Fruit fly (Drosophila melanogaster) whole organism, embryonic: ENCODE data around the gene CG3764.
A peak's percentile ranks its signal among the peaks of the same experiment; 100 is the strongest.

Experiments
- Aef1 ChIP-seq: fragments of 200-800 bp; sonication (Bioruptor generic); IDR thresholded peaks from 3 replicates; pipeline ENCODE4 v1.3.6; 2022; ENCODE audit warnings: missing biosample characterization, missing genetic modification characterization
- Awh ChIP-seq: fragments of 200-800 bp; sonication (Bioruptor generic); IDR thresholded peaks from 2 replicates; pipeline ENCODE4, ENCODE4 v1.3.6; 2022; ENCODE audit warnings: missing biosample characterization, missing genetic modification characterization
- BtbVII ChIP-seq: fragments of 200-800 bp; sonication (Bioruptor generic); optimal IDR thresholded peaks from 3 replicates; lab custom pipeline; 2017; ENCODE audit warnings: missing biosample characterization, mild to moderate bottlenecking, missing genetic modification characterization
- C15 ChIP-seq: fragments of 200-800 bp; sonication (Bioruptor generic); IDR thresholded peaks from 3 replicates; pipeline ENCODE4 v1.3.6; 2022; ENCODE audit warnings: missing biosample characterization, missing genetic modification characterization
- CG10431 ChIP-seq: fragments of 200-800 bp; sonication (Bioruptor generic); optimal IDR thresholded peaks from 3 replicates; lab custom pipeline; 2018; ENCODE audit warnings: missing biosample characterization, mild to moderate bottlenecking, missing genetic modification characterization
- CG10543 ChIP-seq: fragments of 200-800 bp; sonication (Bioruptor generic); optimal IDR thresholded peaks from 3 replicates; lab custom pipeline; 2017; ENCODE audit warnings: missing biosample characterization, mild to moderate bottlenecking, missing genetic modification characterization, moderate library complexity
- CG12236 ChIP-seq: fragments of 200-800 bp; sonication (Bioruptor generic); optimal IDR thresholded peaks from 2 replicates; lab custom pipeline; 2016; ENCODE audit warnings: missing biosample characterization, missing genetic modification characterization
- CG12942 ChIP-seq: fragments of 200-800 bp; sonication (Bioruptor generic); optimal IDR thresholded peaks from 3 replicates; lab custom pipeline; 2016; ENCODE audit warnings: missing biosample characterization, missing genetic modification characterization
- CG13624 ChIP-seq: fragments of 200-800 bp; sonication (Bioruptor generic); optimal IDR thresholded peaks from 2 replicates; lab custom pipeline; 2016; ENCODE audit warnings: missing biosample characterization, missing genetic modification characterization
- CG14710 ChIP-seq: fragments of 200-800 bp; sonication (Bioruptor generic); optimal IDR thresholded peaks from 3 replicates; lab custom pipeline; 2019; ENCODE audit warnings: missing biosample characterization, mild to moderate bottlenecking, missing genetic modification characterization, moderate library complexity
- CG2116 ChIP-seq: fragments of 200-800 bp; sonication (Bioruptor generic); optimal IDR thresholded peaks from 3 replicates; lab custom pipeline; 2018; ENCODE audit warnings: missing biosample characterization, mild to moderate bottlenecking, missing genetic modification characterization
- CG30431 ChIP-seq: fragments of 200-800 bp; sonication (Bioruptor generic); optimal IDR thresholded peaks from 2 replicates; lab custom pipeline; 2017; ENCODE audit warnings: missing biosample characterization, missing genetic modification characterization
- CG31224 ChIP-seq: fragments of 200-800 bp; sonication (Bioruptor generic); IDR thresholded peaks from 2 replicates; pipeline ENCODE4 v1.3.6; 2022; ENCODE audit warnings: missing biosample characterization, missing genetic modification characterization
- CG31388 ChIP-seq: fragments of 200-800 bp; sonication (Bioruptor generic); optimal IDR thresholded peaks from 2 replicates; lab custom pipeline; 2016; ENCODE audit warnings: missing biosample characterization, missing genetic modification characterization
- CG4424 ChIP-seq: fragments of 200-800 bp; sonication (Bioruptor generic); optimal IDR thresholded peaks from 3 replicates; lab custom pipeline; 2016; ENCODE audit warnings: missing biosample characterization, missing genetic modification characterization
- CG7372 ChIP-seq: fragments of 200-800 bp; sonication (Bioruptor generic); IDR thresholded peaks from 2 replicates; pipeline ENCODE4 v1.3.6; 2022; ENCODE audit warnings: missing biosample characterization, missing genetic modification characterization
- CG8944 ChIP-seq: fragments of 200-800 bp; sonication (Bioruptor generic); optimal IDR thresholded peaks from 3 replicates; lab custom pipeline; 2016; ENCODE audit warnings: missing biosample characterization, missing genetic modification characterization
- CG9727 ChIP-seq: fragments of 200-800 bp; sonication (Bioruptor generic); optimal IDR thresholded peaks from 3 replicates; lab custom pipeline; 2017; ENCODE audit warnings: missing biosample characterization, mild to moderate bottlenecking, missing genetic modification characterization
- Dek ChIP-seq: fragments of 200-800 bp; sonication (Bioruptor generic); optimal IDR thresholded peaks from 3 replicates; lab custom pipeline; 2019; ENCODE audit warnings: missing biosample characterization, mild to moderate bottlenecking, missing genetic modification characterization, moderate library complexity
- Dll ChIP-seq: fragments of 200-800 bp; sonication (Bioruptor generic); IDR thresholded peaks from 4 replicates; pipeline ENCODE4 v1.3.6; 2022; ENCODE audit warnings: missing biosample characterization, missing genetic modification characterization; ENCODE audit not compliant: partially characterized antibody
- Doc2 ChIP-seq: fragments of 200-800 bp; sonication (Bioruptor generic); IDR thresholded peaks from 2 replicates; pipeline ENCODE4 v1.3.6; 2022; ENCODE audit warnings: missing biosample characterization, missing genetic modification characterization
- Fer3 ChIP-seq: fragments of 200-800 bp; sonication (Bioruptor generic); optimal IDR thresholded peaks from 2 replicates; lab custom pipeline; 2018; ENCODE audit warnings: missing biosample characterization, mild to moderate bottlenecking, missing genetic modification characterization, moderate library complexity
- Hey ChIP-seq: fragments of 200-800 bp; sonication (Bioruptor generic); optimal IDR thresholded peaks from 3 replicates; lab custom pipeline; 2018; ENCODE audit warnings: missing biosample characterization, mild to moderate bottlenecking, missing genetic modification characterization
- Nf-YC ChIP-seq: fragments of 200-800 bp; optimal IDR thresholded peaks from 3 replicates; lab custom pipeline; 2019; ENCODE audit warnings: missing biosample characterization, mild to moderate bottlenecking, missing genetic modification characterization, moderate library complexity
- Six4 ChIP-seq: fragments of 200-800 bp; sonication (Bioruptor generic); optimal IDR thresholded peaks from 2 replicates; lab custom pipeline; 2016; ENCODE audit warnings: missing biosample characterization, missing genetic modification characterization
- Tbp ChIP-seq: fragments of >200 bp; optimal IDR thresholded peaks from 2 replicates; lab custom pipeline; 2018; ENCODE audit warnings: missing biosample characterization, missing genetic modification characterization
- Xbp1 ChIP-seq: fragments of 200-800 bp; sonication (Bioruptor generic); optimal IDR thresholded peaks from 3 replicates; lab custom pipeline; 2016; ENCODE audit warnings: missing biosample characterization, mild to moderate bottlenecking, missing genetic modification characterization
- aop ChIP-seq: fragments of 200-800 bp; sonication (Bioruptor generic); IDR thresholded peaks from 2 replicates; pipeline ENCODE4 v1.3.6; 2022; ENCODE audit warnings: missing biosample characterization, missing genetic modification characterization
- ato ChIP-seq: fragments of 200-800 bp; sonication (Bioruptor generic); IDR thresholded peaks from 2 replicates; pipeline ENCODE4 v1.3.6; 2022; ENCODE audit warnings: missing biosample characterization, missing genetic modification characterization; ENCODE audit not compliant: partially characterized antibody
- bigmax ChIP-seq: fragments of 200-800 bp; sonication (Bioruptor generic); optimal IDR thresholded peaks from 2 replicates; lab custom pipeline; 2018; ENCODE audit warnings: missing biosample characterization, mild to moderate bottlenecking, missing genetic modification characterization
- dan ChIP-seq: fragments of 200-800 bp; sonication (Bioruptor generic); IDR thresholded peaks from 2 replicates; pipeline ENCODE4 v1.3.6; 2022; ENCODE audit warnings: missing biosample characterization, missing genetic modification characterization
- dimm ChIP-seq: fragments of 200-800 bp; sonication (Bioruptor generic); IDR thresholded peaks from 2 replicates; pipeline ENCODE4 v1.3.6; 2022; ENCODE audit warnings: missing biosample characterization, missing genetic modification characterization
- esg ChIP-seq: fragments of 200-800 bp; sonication (Bioruptor generic); conservative IDR thresholded peaks from 2 replicates; pipeline ENCODE4 v1.3.6; 2022; ENCODE audit warnings: missing biosample characterization, missing genetic modification characterization
- exex ChIP-seq: fragments of 200-800 bp; sonication (Bioruptor generic); optimal IDR thresholded peaks from 4 replicates; lab custom pipeline; 2018; ENCODE audit warnings: missing biosample characterization, mild to moderate bottlenecking, missing genetic modification characterization, moderate library complexity
- gsb-n ChIP-seq: fragments of 200-800 bp; sonication (Bioruptor generic); optimal IDR thresholded peaks from 3 replicates; lab custom pipeline; 2018; ENCODE audit warnings: missing biosample characterization, mild to moderate bottlenecking, missing genetic modification characterization
- lola ChIP-seq, 3 experiments: fragments of >200 bp in 2 of 3; fragments of 200-800 bp in 1 of 3; sonication (Bioruptor generic) in 1 of 3; optimal IDR thresholded peaks; 2 replicates each; lab custom pipeline; 2017 to 2019; ENCODE audit warnings: missing biosample characterization in 3 of 3, missing genetic modification characterization in 3 of 3, mild to moderate bottlenecking in 1 of 3, moderate library complexity in 1 of 3
- nerfin-1 ChIP-seq: fragments of 200-800 bp; sonication (Bioruptor generic); optimal IDR thresholded peaks from 3 replicates; lab custom pipeline; 2019; ENCODE audit warnings: missing biosample characterization, mild to moderate bottlenecking, missing genetic modification characterization, moderate library complexity
- nom ChIP-seq: fragments of 200-800 bp; sonication (Bioruptor generic); optimal IDR thresholded peaks from 2 replicates; lab custom pipeline; 2017; ENCODE audit warnings: missing biosample characterization, missing genetic modification characterization, mild to moderate bottlenecking, moderate library complexity, missing genetic modification reagents
- oc ChIP-seq: fragments of 200-800 bp; sonication (Bioruptor generic); optimal IDR thresholded peaks from 2 replicates; lab custom pipeline; 2018; ENCODE audit warnings: missing biosample characterization, mild to moderate bottlenecking, missing genetic modification characterization, moderate library complexity
- odd ChIP-seq: fragments of 200-800 bp; sonication (Bioruptor generic); optimal IDR thresholded peaks from 2 replicates; lab custom pipeline; 2017; ENCODE audit warnings: missing biosample characterization, mild to moderate bottlenecking, missing genetic modification characterization
- pho ChIP-seq: fragments of 200-800 bp; sonication (Bioruptor generic); optimal IDR thresholded peaks from 2 replicates; lab custom pipeline; 2016; ENCODE audit warnings: missing biosample characterization, missing genetic modification characterization
- pita ChIP-seq: fragments of 200-800 bp; sonication (Bioruptor generic); optimal IDR thresholded peaks from 2 replicates; lab custom pipeline; 2017; ENCODE audit warnings: missing biosample characterization, mild to moderate bottlenecking, missing genetic modification characterization
- run ChIP-seq: fragments of 200-800 bp; sonication (Bioruptor generic); optimal IDR thresholded peaks from 3 replicates; lab custom pipeline; 2018; ENCODE audit warnings: missing biosample characterization, mild to moderate bottlenecking, missing genetic modification characterization
- sc ChIP-seq, 3 experiments: fragments of >200 bp in 2 of 3; fragments of 200-800 bp in 1 of 3; sonication (Bioruptor generic) in 1 of 3; optimal IDR thresholded peaks; 2 replicates in 2 of 3; 3 replicates in 1 of 3; lab custom pipeline; 2017; ENCODE audit warnings: mild to moderate bottlenecking in 1 of 3, missing biosample characterization in 1 of 3, missing genetic modification characterization in 1 of 3, missing genetic modification reagents in 1 of 3
- sob ChIP-seq: fragments of 200-800 bp; sonication (Bioruptor generic); IDR thresholded peaks from 2 replicates; pipeline ENCODE4 v1.3.6; 2022; ENCODE audit warnings: missing biosample characterization, missing genetic modification characterization
- toy ChIP-seq: fragments of 200-800 bp; sonication (Bioruptor generic); IDR thresholded peaks from 2 replicates; pipeline ENCODE4 v1.3.6; 2022; ENCODE audit warnings: missing biosample characterization, missing genetic modification characterization
- usp ChIP-seq: fragments of >200 bp; optimal IDR thresholded peaks from 2 replicates; lab custom pipeline; 2017; ENCODE audit warnings: missing biosample characterization, missing genetic modification characterization
- vnd ChIP-seq: fragments of 200-800 bp; sonication (Bioruptor generic); IDR thresholded peaks from 3 replicates; pipeline ENCODE4 v1.3.6; 2022; ENCODE audit warnings: missing biosample characterization, missing genetic modification characterization; ENCODE audit not compliant: partially characterized antibody

CG3764 gene

dm6 chr3L:17015663-17016575, 3.6 kb upstream of the CG3764 start, which contains the start of the genes CG6664 and CG7728 (continued):
- TF ChIP-seq bigmax (GFP tag; lab: Kevin White, UChicago) (no peak), aop (no peak), esg (GFP tag; lab: Robert Waterston, UW) (peak; percentile 25), CG30431 (GFP tag; lab: Kevin White, UChicago) (no peak), vnd (GFP tag; lab: Robert Waterston, UW) (0 out of 3 replicates have a peak, but pooled peaks have one; percentile 32), CG10431 (GFP tag; lab: Kevin White, UChicago) (peak; percentile 4), CG10543 (peak; percentile 49), sob (GFP tag; lab: Robert Waterston, UW) (peak; percentile 74), Awh (GFP tag; lab: Robert Waterston, UW) (no peak), Doc2 (GFP tag; lab: Robert Waterston, UW) (no peak), Dek (tag; lab: Kevin White, UChicago) (no peak), Six4 (GFP tag; lab: Kevin White, UChicago) (peak; percentile 19), CG31388 (no peak), Tbp (GFP tag; lab: Kevin White, UChicago) (no peak), Fer3 (tag; lab: Kevin White, UChicago) (no peak), toy (GFP tag; lab: Robert Waterston, UW) (no peak), run (tag; lab: Kevin White, UChicago) (no peak), CG2116 (GFP tag; lab: Kevin White, UChicago) (peak; percentile 42), CG13624 (GFP tag; lab: Kevin White, UChicago) (peak; percentile 37), CG31224 (GFP tag; lab: Robert Waterston, UW) (no peak), Hey (tag; lab: Kevin White, UChicago) (no peak), CG8944 (peak; percentile 42), CG12942 (GFP tag; lab: Kevin White, UChicago) (peak; percentile 40), exex (no peak), lola (GFP tag; optimal IDR thresholded peaks at IDR 0.05; lab: Kevin White, UChicago) (peak in 1 of 3 experiments; percentile 66), sc (optimal IDR thresholded peaks at IDR 0.05; lab: Kevin White, UChicago) (no peak), sc (GFP tag; optimal IDR thresholded peaks at IDR 0.05; lab: Kevin White, UChicago) (peak; percentile 24), dan (GFP tag; lab: Robert Waterston, UW) (no peak), CG9727 (GFP tag; lab: Kevin White, UChicago) (peak; percentile 67), Xbp1 (GFP tag; lab: Kevin White, UChicago) (peak; percentile 60), nerfin-1 (peak; percentile 43), CG12236 (GFP tag; lab: Kevin White, UChicago) (no peak), oc (tag; lab: Kevin White, UChicago) (no peak), CG7372 (GFP tag; lab: Robert Waterston, UW) (no peak), CG4424 (GFP tag; lab: Kevin White, UChicago) (peak; percentile 16), Nf-YC (peak; percentile 55), ato (GFP tag; lab: Robert Waterston, UW) (no peak), pho (GFP tag; lab: Kevin White, UChicago) (peak; percentile 53), odd (GFP tag; lab: Kevin White, UChicago) (no peak), C15 (GFP tag; lab: Robert Waterston, UW) (0 out of 3 replicates have a peak, but pooled peaks have one; percentile 23), dimm (GFP tag; lab: Robert Waterston, UW) (no peak), nom (GFP tag; lab: Kevin White, UChicago) (no peak), usp (GFP tag; lab: Kevin White, UChicago) (no peak), pita (GFP tag; lab: Kevin White, UChicago) (no peak), CG14710 (tag; lab: Kevin White, UChicago) (peak; percentile 81), Dll (GFP tag; lab: Robert Waterston, UW) (peak; percentile 69; the same call in 3 of the 4 replicates), gsb-n (no peak), BtbVII (GFP tag; lab: Kevin White, UChicago) (no peak), Aef1 (peak; percentile 54; the same call in 2 of the 3 replicates)
